Fruit fly (Drosophila melanogaster) whole organism, prepupa: ENCODE results near the gene CG2747.

Experiments
- CG10631 ChIP-seq: fragments of 200-800 bp; sonication (Bioruptor generic); optimal IDR thresholded peaks from 2 replicates; lab custom pipeline; 2016; ENCODE audit warnings: missing biosample characterization, missing genetic modification characterization
- CG10669 ChIP-seq: fragments of 200-800 bp; sonication (Bioruptor generic); optimal IDR thresholded peaks from 3 replicates; lab custom pipeline; 2018; ENCODE audit warnings: missing biosample characterization, mild to moderate bottlenecking, missing genetic modification characterization, moderate library complexity
- CG11294 ChIP-seq: fragments of 200-800 bp; sonication (Bioruptor generic); IDR thresholded peaks from 2 replicates; pipeline ENCODE4 v1.3.6; 2022; ENCODE audit warnings: missing biosample characterization, missing genetic modification characterization
- CG15336 ChIP-seq: fragments of 200-800 bp; sonication (Bioruptor generic); IDR thresholded peaks from 2 replicates; pipeline ENCODE4 v1.3.6; 2022; ENCODE audit warnings: missing biosample characterization, missing genetic modification characterization
- CG16779 ChIP-seq: fragments of 200-800 bp; sonication (Bioruptor generic); optimal IDR thresholded peaks from 3 replicates; lab custom pipeline; 2017; ENCODE audit warnings: missing biosample characterization, mild to moderate bottlenecking, missing genetic modification characterization
- CG3032 ChIP-seq: fragments of 200-800 bp; optimal IDR thresholded peaks from 2 replicates; lab custom pipeline; 2019; ENCODE audit warnings: missing biosample characterization, mild to moderate bottlenecking, missing genetic modification characterization, moderate library complexity
- CG31627 ChIP-seq: fragments of 200-800 bp; sonication (Bioruptor generic); optimal IDR thresholded peaks from 3 replicates; lab custom pipeline; 2016; ENCODE audit warnings: missing biosample characterization, missing genetic modification characterization
- CG34406 ChIP-seq: fragments of 200-800 bp; sonication (Bioruptor generic); optimal IDR thresholded peaks from 3 replicates; lab custom pipeline; 2016; ENCODE audit warnings: missing biosample characterization, missing genetic modification characterization
- CG6163 ChIP-seq: fragments of 200-800 bp; sonication (Bioruptor generic); IDR thresholded peaks from 3 replicates; pipeline ENCODE4 v1.3.6; 2022; ENCODE audit warnings: missing biosample characterization, missing genetic modification characterization
- CG6276 ChIP-seq: fragments of 200-800 bp; sonication (Bioruptor generic); optimal IDR thresholded peaks from 2 replicates; lab custom pipeline; 2017; ENCODE audit warnings: missing biosample characterization, mild to moderate bottlenecking, missing genetic modification characterization
- CG6792 ChIP-seq: fragments of 200-800 bp; sonication (Bioruptor generic); optimal IDR thresholded peaks from 3 replicates; lab custom pipeline; 2016; ENCODE audit warnings: missing biosample characterization, missing genetic modification characterization
- CG6854 ChIP-seq: fragments of 200-800 bp; sonication (Bioruptor generic); optimal IDR thresholded peaks from 2 replicates; lab custom pipeline; 2017; ENCODE audit warnings: missing biosample characterization, mild to moderate bottlenecking, missing genetic modification characterization
- CG7368 ChIP-seq: fragments of 200-800 bp; sonication (Bioruptor generic); optimal IDR thresholded peaks from 3 replicates; lab custom pipeline; 2016; ENCODE audit warnings: missing biosample characterization, missing genetic modification characterization
- CG8119 ChIP-seq: fragments of 200-800 bp; sonication (Bioruptor generic); IDR thresholded peaks from 3 replicates; pipeline ENCODE4 v1.3.6; 2022; ENCODE audit warnings: missing biosample characterization, missing genetic modification characterization
- CG8319 ChIP-seq: fragments of 200-800 bp; sonication (Bioruptor generic); optimal IDR thresholded peaks from 3 replicates; lab custom pipeline; 2016; ENCODE audit warnings: missing biosample characterization, missing genetic modification characterization
- CG8632 ChIP-seq: fragments of 200-800 bp; sonication (Bioruptor generic); optimal IDR thresholded peaks from 3 replicates; lab custom pipeline; 2016; ENCODE audit warnings: missing biosample characterization, missing genetic modification characterization
- CG9139 ChIP-seq: fragments of 200-800 bp; sonication (Bioruptor generic); optimal IDR thresholded peaks from 3 replicates; lab custom pipeline; 2017; ENCODE audit warnings: missing biosample characterization, mild to moderate bottlenecking, missing genetic modification characterization
- Eip75B ChIP-seq: fragments of 200-800 bp; sonication (Bioruptor generic); optimal IDR thresholded peaks from 3 replicates; lab custom pipeline; 2016; ENCODE audit warnings: missing biosample characterization, missing genetic modification characterization
- Eip93F ChIP-seq: fragments of 200-800 bp; sonication (Bioruptor generic); optimal IDR thresholded peaks from 2 replicates; lab custom pipeline; 2016; ENCODE audit warnings: missing biosample characterization, mild to moderate bottlenecking, missing genetic modification characterization
- Ets21C ChIP-seq: fragments of 200-800 bp; sonication (Bioruptor generic); optimal IDR thresholded peaks from 3 replicates; lab custom pipeline; 2016; ENCODE audit warnings: missing biosample characterization, missing genetic modification characterization
- Ets96B ChIP-seq: fragments of 200-800 bp; optimal IDR thresholded peaks from 2 replicates; lab custom pipeline; 2019; ENCODE audit warnings: missing biosample characterization, mild to moderate bottlenecking, missing genetic modification characterization, moderate library complexity
- Hr38 ChIP-seq: sonication (Bioruptor generic); optimal IDR thresholded peaks from 2 replicates; lab custom pipeline; 2016; ENCODE audit warnings: missing biosample characterization, missing genetic modification characterization
- Hr39 ChIP-seq: fragments of 200-800 bp; sonication (Bioruptor generic); optimal IDR thresholded peaks from 2 replicates; lab custom pipeline; 2016; ENCODE audit warnings: missing biosample characterization, missing genetic modification characterization
- Hr4 ChIP-seq: fragments of 200-800 bp; sonication (Bioruptor generic); optimal IDR thresholded peaks from 3 replicates; lab custom pipeline; 2016; ENCODE audit warnings: missing biosample characterization, missing genetic modification characterization
- Lpt ChIP-seq: fragments of 200-800 bp; sonication (Bioruptor generic); optimal IDR thresholded peaks from 3 replicates; lab custom pipeline; 2016; ENCODE audit warnings: missing biosample characterization, missing genetic modification characterization
- Met ChIP-seq: fragments of 200-800 bp; sonication (Bioruptor generic); optimal IDR thresholded peaks from 3 replicates; lab custom pipeline; 2016; ENCODE audit warnings: missing biosample characterization, missing genetic modification characterization
- OdsH ChIP-seq: fragments of 200-800 bp; sonication (Bioruptor generic); optimal IDR thresholded peaks from 3 replicates; lab custom pipeline; 2016; ENCODE audit warnings: missing biosample characterization, missing genetic modification characterization
- Smox ChIP-seq: fragments of 200-800 bp; sonication (Bioruptor generic); optimal IDR thresholded peaks from 3 replicates; lab custom pipeline; 2016; ENCODE audit warnings: missing biosample characterization, missing genetic modification characterization
- Sox14 ChIP-seq: fragments of 200-800 bp; sonication (Bioruptor generic); optimal IDR thresholded peaks from 3 replicates; lab custom pipeline; 2016; ENCODE audit warnings: missing biosample characterization, missing genetic modification characterization
- achi ChIP-seq: fragments of 200-800 bp; sonication (Bioruptor generic); optimal IDR thresholded peaks from 3 replicates; lab custom pipeline; 2016; ENCODE audit warnings: missing biosample characterization, missing genetic modification characterization
- acj6 ChIP-seq: fragments of 200-800 bp; sonication (Bioruptor generic); optimal IDR thresholded peaks from 3 replicates; lab custom pipeline; 2016; ENCODE audit warnings: missing biosample characterization, missing genetic modification characterization
- cyc ChIP-seq: fragments of 200-800 bp; sonication (Bioruptor generic); optimal IDR thresholded peaks from 3 replicates; lab custom pipeline; 2016; ENCODE audit warnings: missing biosample characterization, missing genetic modification characterization
- dsx ChIP-seq: fragments of 200-800 bp; optimal IDR thresholded peaks from 3 replicates; lab custom pipeline; 2019; ENCODE audit warnings: missing biosample characterization, mild to moderate bottlenecking, missing genetic modification characterization, moderate library complexity; ENCODE audit not compliant: poor library complexity, severe bottlenecking
- esn ChIP-seq: fragments of 200-800 bp; sonication (Bioruptor generic); optimal IDR thresholded peaks from 2 replicates; lab custom pipeline; 2016; ENCODE audit warnings: missing biosample characterization, mild to moderate bottlenecking, missing genetic modification characterization, moderate library complexity
- fd59A ChIP-seq: fragments of 200-800 bp; sonication (Bioruptor generic); optimal IDR thresholded peaks from 2 replicates; lab custom pipeline; 2017; ENCODE audit warnings: missing biosample characterization, mild to moderate bottlenecking, missing genetic modification characterization, missing genetic modification reagents
- fd85E ChIP-seq: fragments of 200-800 bp; sonication (Bioruptor generic); optimal IDR thresholded peaks from 3 replicates; lab custom pipeline; 2016; ENCODE audit warnings: missing biosample characterization, missing genetic modification characterization
- fkh ChIP-seq: fragments of 200-800 bp; sonication (Bioruptor generic); optimal IDR thresholded peaks from 3 replicates; lab custom pipeline; 2017; ENCODE audit warnings: missing biosample characterization, mild to moderate bottlenecking, missing genetic modification characterization, moderate library complexity
- spab ChIP-seq: fragments of 200-800 bp; sonication (Bioruptor generic); optimal IDR thresholded peaks from 2 replicates; lab custom pipeline; 2017; ENCODE audit warnings: missing biosample characterization, mild to moderate bottlenecking, missing genetic modification characterization, missing genetic modification reagents
- ss ChIP-seq, 2 experiments: fragments of 200-800 bp; sonication (Bioruptor generic); optimal IDR thresholded peaks; 2 replicates in 1 of 2; 3 replicates in 1 of 2; lab custom pipeline; 2017 to 2018; ENCODE audit warnings: mild to moderate bottlenecking in 2 of 2, missing biosample characterization in 2 of 2, missing genetic modification characterization in 2 of 2, moderate library complexity in 1 of 2
- topi ChIP-seq: fragments of 200-800 bp; sonication (Bioruptor generic); optimal IDR thresholded peaks from 3 replicates; lab custom pipeline; 2016; ENCODE audit warnings: missing biosample characterization, missing genetic modification characterization
- vri ChIP-seq: fragments of 200-800 bp; sonication (Bioruptor generic); optimal IDR thresholded peaks from 3 replicates; lab custom pipeline; 2016; ENCODE audit warnings: missing biosample characterization, mild to moderate bottlenecking, missing genetic modification characterization

The CG2747 gene

dm6 chr3R:7981396-7981795 lies 49.2 kb downstream of the CG2747 start:
- TF ChIP-seq Eip75B (GFP tag; lab: Kevin White, UChicago): peak; percentile 23
- peak; percentile 30 for TF ChIP-seq CG31627 (GFP tag; lab: Kevin White, UChicago)
- TF ChIP-seq esn (GFP tag; lab: Kevin White, UChicago): peak; percentile 31
- TF ChIP-seq cyc (GFP tag; lab: Kevin White, UChicago): peak; percentile 13
- no peak for TF ChIP-seq CG6276

dm6 chr3R:7980222-7980621 lies 50.4 kb downstream of the CG2747 start, which contains the start of gene Sfp84E:
Gene Sfp84E (minus strand): TSS chr3R:7980322.
- TF ChIP-seq Hr38 (no peak), CG31627 (GFP tag; lab: Kevin White, UChicago) (no peak), CG8632 (GFP tag; lab: Kevin White, UChicago) (no peak), Eip93F (GFP tag; lab: Kevin White, UChicago) (no peak), CG3032 (no peak), CG6792 (no peak), vri (GFP tag; lab: Kevin White, UChicago) (no peak), Ets96B (tag; lab: Kevin White, UChicago) (no peak), Sox14 (no peak), Smox (GFP tag; lab: Kevin White, UChicago) (no peak), topi (GFP tag; lab: Kevin White, UChicago) (no peak), Met (GFP tag; lab: Kevin White, UChicago) (no peak), acj6 (GFP tag; lab: Kevin White, UChicago) (no peak)

dm6 chr3R:7978379-7979009 lies 52.1 kb downstream of the CG2747 start, which contains the start of the genes CD98hc and Os-C:
Gene CD98hc (minus strand): TSS chr3R:7978428.
Gene Os-C (plus strand): TSS chr3R:7978959.
- peak; percentile 25 for TF ChIP-seq dsx
- no peak for TF ChIP-seq cyc (GFP tag; lab: Kevin White, UChicago)
- TF ChIP-seq Ets96B (tag; lab: Kevin White, UChicago): no peak
- no peak for TF ChIP-seq CG16779 (tag; lab: Kevin White, UChicago)
- TF ChIP-seq CG6792: no peak
- no peak for TF ChIP-seq CG10669 (GFP tag; lab: Kevin White, UChicago)
- TF ChIP-seq spab: no peak
- no peak for TF ChIP-seq achi (GFP tag; lab: Kevin White, UChicago)
- no peak for TF ChIP-seq Ets21C
- TF ChIP-seq Hr39 (GFP tag; lab: Kevin White, UChicago): no peak
- TF ChIP-seq CG15336 (GFP tag; lab: Robert Waterston, UW): peak; percentile 23; the same call in 1 of the 2 replicates
- TF ChIP-seq Hr4 (GFP tag; lab: Kevin White, UChicago): no peak
- TF ChIP-seq CG11294 (GFP tag; lab: Robert Waterston, UW): peak; percentile 6; the same call in 1 of the 2 replicates
- peak; percentile 82 for TF ChIP-seq CG6854
- TF ChIP-seq Eip93F (GFP tag; lab: Kevin White, UChicago): no peak
- 0 out of 3 replicates have a peak, but pooled peaks have one; percentile 20 for TF ChIP-seq CG8119 (GFP tag; lab: Robert Waterston, UW)
- TF ChIP-seq vri (GFP tag; lab: Kevin White, UChicago): no peak
- TF ChIP-seq fd85E (GFP tag; lab: Kevin White, UChicago): no peak
- 0 out of 3 replicates have a peak, but pooled peaks have one; percentile 16 for TF ChIP-seq CG6163 (GFP tag; lab: Robert Waterston, UW)

DNA sequence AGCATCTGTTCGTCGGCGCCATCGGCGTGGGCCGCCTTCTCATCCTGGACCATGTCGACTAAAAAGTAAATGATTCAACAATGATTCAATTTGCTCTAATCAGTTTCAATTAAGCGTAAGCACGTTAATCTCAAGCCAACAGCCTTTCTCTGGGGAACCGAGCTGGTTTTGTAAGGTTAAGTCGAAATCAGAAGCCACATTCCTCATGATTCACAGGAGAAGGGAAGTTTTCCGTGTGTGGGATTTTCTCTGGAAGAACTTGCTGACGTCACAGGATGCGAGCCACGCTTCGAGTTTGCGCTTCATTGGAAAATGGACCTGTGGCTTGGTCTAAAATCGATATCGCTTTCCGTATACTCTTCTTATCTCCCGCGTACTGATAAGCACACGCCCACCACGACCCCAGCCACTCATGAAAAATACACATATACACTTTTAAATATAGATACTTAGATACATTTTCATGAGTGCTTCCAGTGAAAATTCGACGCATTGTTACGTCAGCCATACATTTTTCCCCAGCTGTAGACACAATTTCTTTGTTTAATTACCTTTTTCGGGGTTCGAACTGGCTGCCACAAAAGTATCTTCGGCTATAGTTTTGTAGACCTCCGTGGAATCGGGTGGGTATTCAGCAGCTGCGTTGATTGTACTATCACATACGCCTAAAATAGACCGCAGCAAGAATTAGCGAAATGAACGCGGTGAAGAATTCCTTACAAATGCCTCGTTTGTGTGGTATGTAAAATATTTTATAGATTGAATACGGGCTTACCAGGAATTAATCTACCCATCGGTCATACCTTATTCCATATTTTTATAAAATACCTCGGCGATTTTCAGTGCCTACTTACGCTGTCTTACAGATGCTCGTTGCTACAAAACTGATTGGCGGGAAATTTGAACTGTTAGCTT lies 53.3 kb downstream of the CG2747 start:
- no peak for TF ChIP-seq Lpt (GFP tag; lab: Kevin White, UChicago)
- TF ChIP-seq CG11294 (GFP tag; lab: Robert Waterston, UW): no peak
- no peak for TF ChIP-seq Ets21C
- TF ChIP-seq ss (GFP tag; optimal IDR thresholded peaks at IDR 0.05; lab: Kevin White, UChicago): no peak
- TF ChIP-seq CG3032: peak; percentile 27
- no peak for TF ChIP-seq Eip75B (GFP tag; lab: Kevin White, UChicago)
- TF ChIP-seq CG7368 (GFP tag; lab: Kevin White, UChicago): no peak
- no peak for TF ChIP-seq CG10631
- no peak for TF ChIP-seq CG6163 (GFP tag; lab: Robert Waterston, UW)
- TF ChIP-seq CG8319 (GFP tag; lab: Kevin White, UChicago): no peak
- TF ChIP-seq OdsH (GFP tag; lab: Kevin White, UChicago): no peak
- TF ChIP-seq CG9139: no peak
- TF ChIP-seq CG34406: no peak
- no peak for TF ChIP-seq fd59A (GFP tag; lab: Kevin White, UChicago)
- no peak for TF ChIP-seq fkh (GFP tag; lab: Kevin White, UChicago)
- no peak for TF ChIP-seq CG8632 (GFP tag; lab: Kevin White, UChicago)
- no peak for TF ChIP-seq Ets96B (tag; lab: Kevin White, UChicago)
- TF ChIP-seq CG15336 (GFP tag; lab: Robert Waterston, UW): no peak
- peak; percentile 88 for TF ChIP-seq vri (GFP tag; lab: Kevin White, UChicago)
- no peak for TF ChIP-seq spab
- TF ChIP-seq acj6 (GFP tag; lab: Kevin White, UChicago): no peak
